Fruit fly (Drosophila melanogaster) whole organism, prepupa: ENCODE results near the gene CG11322.
A peak's percentile ranks its signal among the peaks of the same experiment; 100 is the strongest.

ENCODE experiments used
- CG31627 ChIP-seq: fragments of 200-800 bp; sonication (Bioruptor generic); optimal IDR thresholded peaks from 3 replicates; lab custom pipeline; 2016; ENCODE audit warnings: missing biosample characterization, missing genetic modification characterization
- Sox102F ChIP-seq: fragments of 200-800 bp; sonication (Bioruptor generic); optimal IDR thresholded peaks from 2 replicates; lab custom pipeline; 2016; ENCODE audit warnings: missing biosample characterization, mild to moderate bottlenecking, missing genetic modification characterization

- TF ChIP-seq Sox102F (GFP tag; lab: Kevin White, UChicago), result no peak
- TF ChIP-seq CG31627 (GFP tag; lab: Kevin White, UChicago), result peak; percentile 6
Measured at dm6 chr2L:6722822-6723749, 36.3 kb downstream of the CG11322 start, which contains the start of gene homer.
